Worm (Caenorhabditis elegans) whole organism, late embryonic: ENCODE measurements around the gene K08D8.9.

Experiments used
- C08G9.2 ChIP-seq: sonication (generic microtip); optimal IDR thresholded peaks from 2 replicates; lab custom pipeline; 2016; ENCODE audit warnings: mild to moderate bottlenecking, missing genetic modification characterization, moderate library complexity, missing compliant biosample characterization
- K02D7.2 ChIP-seq: sonication (generic microtip); optimal IDR thresholded peaks from 2 replicates; lab custom pipeline; 2017; ENCODE audit warnings: mild to moderate bottlenecking, missing genetic modification characterization, missing compliant biosample characterization
- ama-1 ChIP-seq: fragments of 150-350 bp; optimal IDR thresholded peaks from 2 replicates; lab custom pipeline; 2014
- ceh-2 ChIP-seq: sonication (generic microtip); optimal IDR thresholded peaks from 2 replicates; lab custom pipeline; 2016; ENCODE audit warnings: missing genotype, missing genetic modification characterization, missing compliant biosample characterization
- ceh-31 ChIP-seq: sonication (generic microtip); optimal IDR thresholded peaks from 2 replicates; lab custom pipeline; 2016; ENCODE audit warnings: missing genetic modification characterization, missing compliant biosample characterization
- ceh-9 ChIP-seq: sonication (generic microtip); optimal IDR thresholded peaks from 2 replicates; lab custom pipeline; 2016; ENCODE audit warnings: mild to moderate bottlenecking, missing genetic modification characterization, inconsistent platforms, missing compliant biosample characterization
- dmd-4 ChIP-seq: sonication (generic microtip); optimal IDR thresholded peaks from 2 replicates; lab custom pipeline; 2016; ENCODE audit warnings: borderline replicate concordance, missing genetic modification characterization, missing compliant biosample characterization
- ets-4 ChIP-seq: sonication (generic microtip); optimal IDR thresholded peaks from 2 replicates; lab custom pipeline; 2016; ENCODE audit warnings: missing genetic modification characterization, missing compliant biosample characterization
- gmeb-2 ChIP-seq: sonication (generic microtip); optimal IDR thresholded peaks from 2 replicates; lab custom pipeline; 2016; ENCODE audit warnings: missing genetic modification characterization, inconsistent platforms, missing compliant biosample characterization
- nfya-1 ChIP-seq: sonication (generic microtip); optimal IDR thresholded peaks from 2 replicates; lab custom pipeline; 2017; ENCODE audit warnings: missing genetic modification characterization, mild to moderate bottlenecking, missing compliant biosample characterization, antibody characterized with exemption, moderate library complexity
- nhr-11 ChIP-seq: fragments of 150-350 bp; optimal IDR thresholded peaks from 2 replicates; lab custom pipeline; 2014; ENCODE audit warnings: missing biosample characterization, missing genetic modification characterization
- npax-4 ChIP-seq: sonication (generic microtip); optimal IDR thresholded peaks from 2 replicates; lab custom pipeline; 2016; ENCODE audit warnings: missing genetic modification characterization, missing compliant biosample characterization

- TF ChIP-seq K02D7.2 (tag; lab: Kevin White, UChicago) (no peak), ama-1 (lab: Kevin White, UChicago) (no peak), ceh-2 (tag; lab: Kevin White, UChicago) (no peak), dmd-4 (tag; lab: Kevin White, UChicago) (no peak), gmeb-2 (no peak), ceh-31 (no peak), nfya-1 (no peak), ceh-9 (tag; lab: Kevin White, UChicago) (no peak), npax-4 (no peak), C08G9.2 (tag; lab: Kevin White, UChicago) (no peak), ets-4 (no peak), nhr-11 (tag; lab: Kevin White, UChicago) (no peak)
These were observed 22.9 kb upstream of the K08D8.9 start for ce11 chrIV:12876558-12876957.
